Worm (Caenorhabditis elegans) whole organism, young adult: ENCODE data around the gene tab-1.

ENCODE experiments used
- B0035.1 ChIP-seq: sonication (generic microtip); optimal IDR thresholded peaks from 2 replicates; lab custom pipeline; 2016; ENCODE audit warnings: missing genetic modification characterization, mild to moderate bottlenecking, missing compliant biosample characterization, missing genotype, missing genetic modification reagents
- D2030.7 ChIP-seq: fragments of 200-800 bp; sonication (Bioruptor generic); IDR thresholded peaks from 2 replicates; pipeline ENCODE4 v1.3.6; 2022; ENCODE audit warnings: missing genetic modification reagents, missing genetic modification characterization, missing compliant biosample characterization
- F22D6.2 ChIP-seq: sonication (generic microtip); optimal IDR thresholded peaks from 2 replicates; lab custom pipeline; 2016; ENCODE audit warnings: mild to moderate bottlenecking, missing genetic modification characterization, missing compliant biosample characterization
- F23B12.7 ChIP-seq: sonication (generic microtip); optimal IDR thresholded peaks from 2 replicates; lab custom pipeline; 2017; ENCODE audit warnings: missing genetic modification characterization, mild to moderate bottlenecking, missing compliant biosample characterization, antibody characterized with exemption, moderate library complexity; ENCODE audit not compliant: insufficient read depth
- F33H1.4 ChIP-seq: fragments of 200-800 bp; sonication (Bioruptor generic); IDR thresholded peaks from 2 replicates; pipeline ENCODE4 v1.3.6; 2022; ENCODE audit warnings: missing genetic modification reagents, missing genetic modification characterization, missing compliant biosample characterization
- F52B5.7 ChIP-seq: sonication (generic microtip); optimal IDR thresholded peaks from 2 replicates; lab custom pipeline; 2016; ENCODE audit warnings: mild to moderate bottlenecking, missing genetic modification characterization, missing compliant biosample characterization
- F55B11.4 ChIP-seq: sonication (generic microtip); optimal IDR thresholded peaks from 2 replicates; lab custom pipeline; 2016; ENCODE audit warnings: missing compliant biosample characterization, missing genetic modification characterization, borderline replicate concordance; ENCODE audit not compliant: insufficient read depth
- K11D2.4 ChIP-seq: fragments of 200-800 bp; sonication (Bioruptor generic); IDR thresholded peaks from 2 replicates; pipeline ENCODE4 v1.3.6; 2022; ENCODE audit warnings: missing genetic modification reagents, missing genetic modification characterization, missing compliant biosample characterization
- T07F8.4 ChIP-seq: sonication (generic microtip); optimal IDR thresholded peaks from 2 replicates; lab custom pipeline; 2016; ENCODE audit warnings: mild to moderate bottlenecking, missing genetic modification characterization, moderate library complexity, missing compliant biosample characterization
- T26A5.8 ChIP-seq: sonication (generic microtip); optimal IDR thresholded peaks from 2 replicates; lab custom pipeline; 2016; ENCODE audit warnings: missing genetic modification characterization, missing compliant biosample characterization
- Y53F4B.3 ChIP-seq: fragments of 200-800 bp; sonication (Bioruptor generic); IDR thresholded peaks from 2 replicates; pipeline ENCODE4 v1.3.6; 2022; ENCODE audit warnings: missing genetic modification reagents, missing genetic modification characterization, missing compliant biosample characterization
- Y53G8AR.9 ChIP-seq: fragments of 200-800 bp; sonication (Bioruptor generic); conservative IDR thresholded peaks from 2 replicates; pipeline ENCODE4 v1.3.6; 2022; ENCODE audit warnings: missing genetic modification reagents, missing genetic modification characterization, missing compliant biosample characterization
- Y95B8A.8 ChIP-seq: fragments of 200-800 bp; sonication (Bioruptor generic); IDR thresholded peaks from 2 replicates; pipeline ENCODE4 v1.3.6; 2022; ENCODE audit warnings: missing genetic modification reagents, missing genetic modification characterization, missing compliant biosample characterization
- atf-7 ChIP-seq: sonication (generic microtip); optimal IDR thresholded peaks from 2 replicates; lab custom pipeline; 2017; ENCODE audit warnings: mild to moderate bottlenecking, missing genetic modification characterization, missing compliant biosample characterization
- attf-3 ChIP-seq: fragments of 200-800 bp; sonication (Bioruptor generic); conservative IDR thresholded peaks from 2 replicates; pipeline ENCODE4 v1.3.6; 2022; ENCODE audit warnings: missing genetic modification reagents, missing genetic modification characterization, missing compliant biosample characterization
- attf-5 ChIP-seq: fragments of 200-800 bp; sonication (Bioruptor generic); optimal IDR thresholded peaks from 2 replicates; lab custom pipeline; 2018; ENCODE audit warnings: mild to moderate bottlenecking, missing genetic modification characterization, missing compliant biosample characterization
- bed-1 ChIP-seq: fragments of 200-800 bp; sonication (Bioruptor generic); IDR thresholded peaks from 2 replicates; pipeline ENCODE4 v1.3.6; 2022; ENCODE audit warnings: missing genetic modification reagents, missing genetic modification characterization, missing compliant biosample characterization
- ccch-3 ChIP-seq: fragments of 200-800 bp; sonication (Bioruptor generic); optimal IDR thresholded peaks from 2 replicates; lab custom pipeline; 2018; ENCODE audit warnings: mild to moderate bottlenecking, missing genetic modification characterization, missing compliant biosample characterization
- ceh-100 ChIP-seq: fragments of 200-800 bp; sonication (Bioruptor generic); IDR thresholded peaks from 2 replicates; pipeline ENCODE4 v1.3.6; 2022; ENCODE audit warnings: missing genetic modification reagents, missing genetic modification characterization, missing compliant biosample characterization
- ceh-79 ChIP-seq: sonication (generic microtip); optimal IDR thresholded peaks from 2 replicates; lab custom pipeline; 2017; ENCODE audit warnings: mild to moderate bottlenecking, missing genetic modification characterization, missing compliant biosample characterization
- chd-7 ChIP-seq: sonication (generic microtip); optimal IDR thresholded peaks from 2 replicates; lab custom pipeline; 2016; ENCODE audit warnings: mild to moderate bottlenecking, missing genetic modification characterization, moderate library complexity, missing compliant biosample characterization
- die-1 ChIP-seq: sonication (generic microtip); optimal IDR thresholded peaks from 2 replicates; lab custom pipeline; 2016; ENCODE audit warnings: missing genotype, mild to moderate bottlenecking, missing genetic modification characterization, missing compliant biosample characterization
- dpff-1 ChIP-seq: sonication (generic microtip); optimal IDR thresholded peaks from 2 replicates; lab custom pipeline; 2017; ENCODE audit warnings: mild to moderate bottlenecking, missing genetic modification characterization, missing compliant biosample characterization
- dpl-1 ChIP-seq: fragments of 150-350 bp; optimal IDR thresholded peaks from 2 replicates; lab custom pipeline; 2014; ENCODE audit warnings: missing biosample characterization, missing genetic modification reagents, missing genetic modification characterization
- efl-1 ChIP-seq: fragments of 150-350 bp; optimal IDR thresholded peaks from 2 replicates; lab custom pipeline; 2014; ENCODE audit warnings: missing biosample characterization, missing genetic modification reagents, missing genetic modification characterization
- hlh-12 ChIP-seq: sonication (generic microtip); optimal IDR thresholded peaks from 2 replicates; lab custom pipeline; 2016; ENCODE audit warnings: missing genetic modification characterization, missing compliant biosample characterization
- hmg-20 ChIP-seq: fragments of 200-800 bp; sonication (Bioruptor generic); IDR thresholded peaks from 2 replicates; pipeline ENCODE4 v1.3.6; 2022; ENCODE audit warnings: missing genetic modification reagents, missing genetic modification characterization, missing compliant biosample characterization
- hsf-1 ChIP-seq: fragments of 200-800 bp; sonication (Bioruptor generic); IDR thresholded peaks from 2 replicates; pipeline ENCODE4 v1.3.6; 2022; ENCODE audit warnings: missing genetic modification reagents, missing genetic modification characterization, missing compliant biosample characterization
- let-526 ChIP-seq: fragments of 200-800 bp; sonication (Bioruptor generic); IDR thresholded peaks from 2 replicates; pipeline ENCODE4 v1.3.6; 2022; ENCODE audit warnings: missing genetic modification reagents, missing genetic modification characterization, missing compliant biosample characterization
- lin-40 ChIP-seq: sonication (generic microtip); optimal IDR thresholded peaks from 2 replicates; lab custom pipeline; 2016; ENCODE audit warnings: missing genetic modification characterization, mild to moderate bottlenecking, missing compliant biosample characterization, missing genotype, missing genetic modification reagents
- lin-54 ChIP-seq: fragments of 200-800 bp; sonication (Bioruptor generic); optimal IDR thresholded peaks from 2 replicates; lab custom pipeline; 2018; ENCODE audit warnings: mild to moderate bottlenecking, missing genetic modification characterization, missing compliant biosample characterization
- lsl-1 ChIP-seq: fragments of 200-800 bp; sonication (Bioruptor generic); optimal IDR thresholded peaks from 2 replicates; lab custom pipeline; 2018; ENCODE audit warnings: mild to moderate bottlenecking, missing genetic modification characterization, moderate library complexity, missing compliant biosample characterization
- madf-10 ChIP-seq: sonication (generic microtip); optimal IDR thresholded peaks from 2 replicates; lab custom pipeline; 2016; ENCODE audit warnings: mild to moderate bottlenecking, missing genetic modification characterization, missing compliant biosample characterization
- mel-28 ChIP-seq: sonication (generic microtip); optimal IDR thresholded peaks from 2 replicates; lab custom pipeline; 2016; ENCODE audit warnings: borderline replicate concordance, mild to moderate bottlenecking, missing genetic modification characterization, missing compliant biosample characterization
- mes-4 ChIP-seq: sonication (generic microtip); optimal IDR thresholded peaks from 2 replicates; lab custom pipeline; 2016; ENCODE audit warnings: missing genotype, missing genetic modification characterization, missing compliant biosample characterization
- nfya-2 ChIP-seq: fragments of 200-800 bp; sonication (Bioruptor generic); IDR thresholded peaks from 2 replicates; pipeline ENCODE4 v1.3.6; 2022; ENCODE audit warnings: missing genetic modification reagents, missing genetic modification characterization, missing compliant biosample characterization
- nhr-80 ChIP-seq: sonication (generic microtip); optimal IDR thresholded peaks from 2 replicates; lab custom pipeline; 2016; ENCODE audit warnings: missing genetic modification characterization, missing compliant biosample characterization
- nhr-90 ChIP-seq: sonication (generic microtip); optimal IDR thresholded peaks from 2 replicates; lab custom pipeline; 2016; ENCODE audit warnings: missing genotype, mild to moderate bottlenecking, missing genetic modification characterization, missing compliant biosample characterization
- pbrm-1 ChIP-seq: fragments of 200-800 bp; sonication (Bioruptor generic); IDR thresholded peaks from 2 replicates; pipeline ENCODE4 v1.3.6; 2022; ENCODE audit warnings: missing genetic modification reagents, missing genetic modification characterization, missing compliant biosample characterization
- snpc-3.4 ChIP-seq: sonication (generic microtip); optimal IDR thresholded peaks from 2 replicates; lab custom pipeline; 2017; ENCODE audit warnings: missing genetic modification characterization, mild to moderate bottlenecking, missing compliant biosample characterization, antibody characterized with exemption, moderate library complexity, missing genotype, missing genetic modification reagents
- somi-1 ChIP-seq: fragments of 200-800 bp; sonication (Bioruptor generic); optimal IDR thresholded peaks from 2 replicates; lab custom pipeline; 2018; ENCODE audit warnings: mild to moderate bottlenecking, missing genetic modification characterization, missing compliant biosample characterization
- sptf-2 ChIP-seq: fragments of 200-800 bp; sonication (Bioruptor generic); optimal IDR thresholded peaks from 2 replicates; lab custom pipeline; 2018; ENCODE audit warnings: mild to moderate bottlenecking, missing genetic modification characterization, missing compliant biosample characterization
- tbx-9 ChIP-seq: sonication (generic microtip); optimal IDR thresholded peaks from 2 replicates; lab custom pipeline; 2016; ENCODE audit warnings: borderline replicate concordance, missing genetic modification characterization, inconsistent platforms, missing compliant biosample characterization
- unc-62 ChIP-seq: fragments of 150-350 bp; optimal IDR thresholded peaks from 2 replicates; lab custom pipeline; 2014; ENCODE audit warnings: missing biosample characterization, missing genetic modification reagents, missing genetic modification characterization
- xnd-1 ChIP-seq: sonication (generic microtip); optimal IDR thresholded peaks from 2 replicates; lab custom pipeline; 2016; ENCODE audit warnings: missing genotype, missing genetic modification reagents, missing genetic modification characterization, missing compliant biosample characterization
- zfh-2 ChIP-seq: fragments of 200-800 bp; sonication (Bioruptor generic); conservative IDR thresholded peaks from 2 replicates; pipeline ENCODE4 v1.3.6; 2022; ENCODE audit warnings: missing genetic modification reagents, missing genetic modification characterization, missing compliant biosample characterization
- zim-3 ChIP-seq: sonication (generic microtip); optimal IDR thresholded peaks from 2 replicates; lab custom pipeline; 2017; ENCODE audit warnings: mild to moderate bottlenecking, missing genetic modification characterization, moderate library complexity, missing compliant biosample characterization
- ztf-25 ChIP-seq: fragments of 200-800 bp; sonication (Bioruptor generic); IDR thresholded peaks from 2 replicates; pipeline ENCODE4 v1.3.6; 2022; ENCODE audit warnings: missing genetic modification reagents, missing genetic modification characterization, missing compliant biosample characterization
- ztf-26 ChIP-seq: sonication (generic microtip); optimal IDR thresholded peaks from 2 replicates; lab custom pipeline; 2017; ENCODE audit warnings: missing genetic modification characterization, missing compliant biosample characterization
- ztf-6 ChIP-seq: fragments of 200-800 bp; sonication (Bioruptor generic); IDR thresholded peaks from 2 replicates; pipeline ENCODE4 v1.3.6; 2022; ENCODE audit warnings: missing genetic modification reagents, missing genetic modification characterization, missing compliant biosample characterization

Gene tab-1

ce11 chrII:6849308-6849707 lies 46.2 kb downstream of the tab-1 start (continued):
- TF ChIP-seq F23B12.7 (tag; lab: Kevin White, UChicago) (no peak), lsl-1 (GFP tag; lab: Kevin White, UChicago) (no peak), let-526 (no peak), nhr-90 (tag; lab: Kevin White, UChicago) (no peak), mel-28 (tag; lab: Kevin White, UChicago) (no peak), B0035.1 (tag; lab: Kevin White, UChicago) (no peak), Y95B8A.8 (GFP tag; lab: Robert Waterston, UW) (no peak), zfh-2 (GFP tag; lab: Robert Waterston, UW) (no peak), K11D2.4 (GFP tag; lab: Robert Waterston, UW) (peak; percentile 54; the same call in 1 of the 2 replicates), xnd-1 (tag; lab: Kevin White, UChicago) (no peak), bed-1 (GFP tag; lab: Robert Waterston, UW) (no peak), pbrm-1 (no peak), F55B11.4 (no peak), mes-4 (no peak), hsf-1 (no peak), sptf-2 (no peak), nfya-2 (GFP tag; lab: Robert Waterston, UW) (no peak), tbx-9 (tag; lab: Kevin White, UChicago) (no peak), ztf-6 (GFP tag; lab: Robert Waterston, UW) (peak; percentile 57; the same call in 1 of the 2 replicates), zim-3 (tag; lab: Kevin White, UChicago) (no peak), dpl-1 (GFP tag; lab: Kevin White, UChicago) (no peak), Y53F4B.3 (no peak), D2030.7 (GFP tag; lab: Robert Waterston, UW) (no peak), lin-40 (tag; lab: Kevin White, UChicago) (peak; percentile 27), lin-54 (no peak), attf-3 (no peak), attf-5 (GFP tag; lab: Kevin White, UChicago) (no peak), Y53G8AR.9 (GFP tag; lab: Robert Waterston, UW) (no peak), snpc-3.4 (no peak), F52B5.7 (tag; lab: Kevin White, UChicago) (no peak), ztf-25 (no peak), chd-7 (tag; lab: Kevin White, UChicago) (peak; percentile 44), dpff-1 (tag; lab: Kevin White, UChicago) (no peak), die-1 (peak; percentile 36), somi-1 (GFP tag; lab: Kevin White, UChicago) (peak; percentile 70), efl-1 (GFP tag; lab: Kevin White, UChicago) (no peak), madf-10 (no peak), ztf-26 (tag; lab: Kevin White, UChicago) (peak; percentile 33), T26A5.8 (tag; lab: Kevin White, UChicago) (no peak), atf-7 (tag; lab: Kevin White, UChicago) (no peak), F33H1.4 (GFP tag; lab: Robert Waterston, UW) (no peak), nhr-80 (tag; lab: Kevin White, UChicago) (no peak), hlh-12 (tag; lab: Kevin White, UChicago) (no peak), ceh-100 (no peak), T07F8.4 (tag; lab: Kevin White, UChicago) (no peak), F22D6.2 (tag; lab: Kevin White, UChicago) (no peak), ccch-3 (GFP tag; lab: Kevin White, UChicago) (no peak), hmg-20 (no peak), ceh-79 (tag; lab: Kevin White, UChicago) (no peak), unc-62 (GFP tag; lab: Kevin White, UChicago) (no peak)
